Worm (Caenorhabditis elegans) whole organism, L1 larva: ENCODE measurements around the gene F21C10.9.

ENCODE experiments used
- C34B4.2 ChIP-seq: sonication (generic microtip); optimal IDR thresholded peaks from 2 replicates; lab custom pipeline; 2017; ENCODE audit warnings: mild to moderate bottlenecking, missing genetic modification characterization, missing compliant biosample characterization
- F16B12.6 ChIP-seq: fragments of 150-350 bp; optimal IDR thresholded peaks from 2 replicates; lab custom pipeline; 2014; ENCODE audit warnings: missing biosample characterization, missing genetic modification characterization
- aha-1 ChIP-seq: fragments of 150-350 bp; optimal IDR thresholded peaks from 2 replicates; lab custom pipeline; 2014; ENCODE audit warnings: missing biosample characterization, missing genetic modification characterization
- alr-1 ChIP-seq: fragments of 200-800 bp; sonication (Bioruptor generic); optimal IDR thresholded peaks from 2 replicates; lab custom pipeline; 2018; ENCODE audit warnings: borderline replicate concordance, mild to moderate bottlenecking, missing genetic modification characterization, missing compliant biosample characterization
- ama-1 ChIP-seq: fragments of 150-350 bp; optimal IDR thresholded peaks from 2 replicates; lab custom pipeline; 2014
- ceh-82 ChIP-seq, 3 experiments: fragments of 150-350 bp in 1 of 3; sonication (generic microtip) in 2 of 3; optimal IDR thresholded peaks; 2 replicates each; lab custom pipeline; 2014 to 2017; ENCODE audit warnings: missing biosample characterization in 3 of 3, missing genetic modification characterization in 3 of 3
- ceh-88 ChIP-seq: fragments of 200-800 bp; sonication (Bioruptor generic); IDR thresholded peaks from 2 replicates; pipeline ENCODE4 v1.3.6; 2022; ENCODE audit warnings: missing genetic modification characterization, missing compliant biosample characterization
- ceh-90 ChIP-seq: sonication (generic microtip); optimal IDR thresholded peaks from 2 replicates; lab custom pipeline; 2016; ENCODE audit warnings: missing genetic modification characterization, missing compliant biosample characterization
- dpl-1 ChIP-seq, 3 experiments: fragments of 150-350 bp in 2 of 3; sonication (generic microtip) in 1 of 3; optimal IDR thresholded peaks; 2 replicates each; lab custom pipeline; 2014 to 2017; ENCODE audit warnings: missing biosample characterization in 3 of 3, missing genetic modification characterization in 3 of 3, missing genetic modification reagents in 3 of 3
- dsc-1 ChIP-seq: sonication (generic microtip); optimal IDR thresholded peaks from 2 replicates; lab custom pipeline; 2016; ENCODE audit warnings: mild to moderate bottlenecking, missing genetic modification characterization, missing compliant biosample characterization
- efl-1 ChIP-seq, 4 experiments: fragments of 150-350 bp; optimal IDR thresholded peaks in 3 of 4; peaks in 1 of 4; 1 replicate in 1 of 4; 2 replicates in 3 of 4; lab custom pipeline; 2014; ENCODE audit warnings: missing biosample characterization in 2 of 4, missing genetic modification characterization in 2 of 4, missing genetic modification reagents in 2 of 4
- egl-27 ChIP-seq, 2 experiments: fragments of 150-350 bp in 1 of 2; sonication (generic microtip); optimal IDR thresholded peaks; 3 replicates each; lab custom pipeline; 2017 to 2018; ENCODE audit warnings: missing biosample characterization in 2 of 2, missing genetic modification characterization in 2 of 2, missing genetic modification reagents in 2 of 2
- fkh-10 ChIP-seq: sonication (generic microtip); optimal IDR thresholded peaks from 2 replicates; lab custom pipeline; 2017; ENCODE audit warnings: missing biosample characterization, missing genetic modification reagents, missing genetic modification characterization
- hlh-17 ChIP-seq: fragments of 200-800 bp; sonication (Bioruptor generic); optimal IDR thresholded peaks from 2 replicates; lab custom pipeline; 2018; ENCODE audit warnings: missing genetic modification characterization, mild to moderate bottlenecking, missing compliant biosample characterization, moderate library complexity, borderline replicate concordance
- hpl-2 ChIP-seq: fragments of 150-350 bp; optimal IDR thresholded peaks from 2 replicates; lab custom pipeline; 2014; ENCODE audit warnings: missing biosample characterization, missing genetic modification reagents, missing genetic modification characterization
- isw-1 ChIP-seq: fragments of 200-800 bp; sonication (Bioruptor generic); IDR thresholded peaks from 2 replicates; pipeline ENCODE4 v1.3.6; 2022; ENCODE audit warnings: missing genetic modification characterization, missing compliant biosample characterization
- lin-15B ChIP-seq: fragments of 150-350 bp; sonication (generic microtip); optimal IDR thresholded peaks from 3 replicates; lab custom pipeline; 2014; ENCODE audit warnings: missing biosample characterization, missing genetic modification characterization
- lsy-2 ChIP-seq, 2 experiments: fragments of 150-350 bp; optimal IDR thresholded peaks; 2 replicates each; lab custom pipeline; 2014; ENCODE audit warnings: missing biosample characterization in 2 of 2, missing genetic modification characterization in 2 of 2
- mab-9 ChIP-seq: fragments of 200-800 bp; sonication (Bioruptor generic); IDR thresholded peaks from 2 replicates; pipeline ENCODE4 v1.3.6; 2022; ENCODE audit warnings: missing genetic modification reagents, missing genetic modification characterization, missing compliant biosample characterization
- mdl-1 ChIP-seq, 2 experiments: fragments of 150-350 bp; optimal IDR thresholded peaks; 2 replicates each; lab custom pipeline; 2014 to 2017; ENCODE audit warnings: missing biosample characterization in 2 of 2, missing genetic modification characterization in 2 of 2, inconsistent platforms in 1 of 2
- nhr-19 ChIP-seq: fragments of 200-800 bp; sonication (Bioruptor generic); conservative IDR thresholded peaks from 2 replicates; pipeline ENCODE4 v1.3.6; 2022; ENCODE audit warnings: missing genetic modification characterization, missing compliant biosample characterization
- nhr-237 ChIP-seq: fragments of 150-350 bp; optimal IDR thresholded peaks from 2 replicates; lab custom pipeline; 2014; ENCODE audit warnings: missing biosample characterization, missing genetic modification characterization
- nhr-28 ChIP-seq: fragments of 150-350 bp; optimal IDR thresholded peaks from 2 replicates; lab custom pipeline; 2014; ENCODE audit warnings: missing biosample characterization, missing genetic modification characterization
- nhr-90 ChIP-seq: sonication (generic microtip); optimal IDR thresholded peaks from 2 replicates; lab custom pipeline; 2016; ENCODE audit warnings: mild to moderate bottlenecking, missing genetic modification characterization, missing compliant biosample characterization; ENCODE audit not compliant: poor library complexity
- pag-3 ChIP-seq: sonication (generic microtip); optimal IDR thresholded peaks from 2 replicates; lab custom pipeline; 2017; ENCODE audit warnings: missing genetic modification characterization, mild to moderate bottlenecking, missing compliant biosample characterization, antibody characterized with exemption, borderline replicate concordance; ENCODE audit not compliant: insufficient read depth
- rnt-1 ChIP-seq: sonication (generic microtip); optimal IDR thresholded peaks from 2 replicates; lab custom pipeline; 2016; ENCODE audit warnings: mild to moderate bottlenecking, missing genetic modification characterization, moderate library complexity, missing compliant biosample characterization
- snu-23 ChIP-seq: sonication (generic microtip); optimal IDR thresholded peaks from 2 replicates; lab custom pipeline; 2016; ENCODE audit warnings: missing genetic modification characterization, missing compliant biosample characterization
- sox-4 ChIP-seq: sonication (generic microtip); optimal IDR thresholded peaks from 2 replicates; lab custom pipeline; 2016; ENCODE audit warnings: missing genetic modification characterization, missing compliant biosample characterization
- sptf-1 ChIP-seq: fragments of 150-350 bp; optimal IDR thresholded peaks from 2 replicates; lab custom pipeline; 2014; ENCODE audit warnings: missing biosample characterization, missing genetic modification characterization
- sup-37 ChIP-seq: fragments of 200-800 bp; sonication (Bioruptor generic); optimal IDR thresholded peaks from 2 replicates; lab custom pipeline; 2018; ENCODE audit warnings: mild to moderate bottlenecking, missing genetic modification characterization, missing compliant biosample characterization
- swsn-7 ChIP-seq: sonication (generic microtip); optimal IDR thresholded peaks from 2 replicates; lab custom pipeline; 2016; ENCODE audit warnings: missing genetic modification characterization, missing compliant biosample characterization
- tbx-2 ChIP-seq: sonication (generic microtip); optimal IDR thresholded peaks from 2 replicates; lab custom pipeline; 2016; ENCODE audit warnings: missing genetic modification characterization, missing compliant biosample characterization
- unc-86 ChIP-seq: sonication (generic microtip); optimal IDR thresholded peaks from 2 replicates; lab custom pipeline; 2016; ENCODE audit warnings: missing genetic modification characterization, missing compliant biosample characterization
- unc-98 ChIP-seq: fragments of 200-800 bp; sonication (Bioruptor generic); IDR thresholded peaks from 2 replicates; pipeline ENCODE4 v1.3.6; 2022; ENCODE audit warnings: missing genetic modification characterization, missing compliant biosample characterization
- ztf-11 ChIP-seq, 2 experiments: sonication (generic microtip); optimal IDR thresholded peaks; 2 replicates each; lab custom pipeline; 2016 to 2017; ENCODE audit warnings: missing genetic modification characterization in 2 of 2, missing biosample characterization in 1 of 2, missing compliant biosample characterization in 1 of 2

F21C10.9 gene

ce11 chrV:9128562-9128961 lies 30.1 kb upstream of the F21C10.9 start (continued):
- TF ChIP-seq fkh-10 (GFP tag; lab: Kevin White, UChicago): peak; percentile 31

ce11 chrV:9127773-9128172 lies 29.3 kb upstream of the F21C10.9 start, which contains the start of gene F21C10.3:
Gene F21C10.3, plus strand, starts transcription at chrV:9128073.
- no peak for TF ChIP-seq nhr-90 (tag; lab: Kevin White, UChicago)
- no peak for TF ChIP-seq nhr-237 (tag; lab: Kevin White, UChicago)
- TF ChIP-seq pag-3 (tag; lab: Kevin White, UChicago): no peak
- no peak for TF ChIP-seq nhr-19 (GFP tag; lab: Robert Waterston, UW)
- TF ChIP-seq sox-4: no peak

- TF ChIP-seq sup-37 (GFP tag; lab: Kevin White, UChicago) (no peak), lsy-2 (tag; optimal IDR thresholded peaks at IDR 0.05; lab: Kevin White, UChicago) (no peak), efl-1 (optimal IDR thresholded peaks at IDR 0.05; lab: Kevin White, UChicago) (no peak), efl-1 (GFP tag; optimal IDR thresholded peaks at IDR 0.05 in 1 of 2; lab: Kevin White, UChicago) (peak in 1 of 2 experiments; percentile 35)
These were observed 27.8 kb upstream of the F21C10.9 start, which contains the start of gene F21C10.4 for ce11 chrV:9126316-9126715. Gene F21C10.4, plus strand, starts transcription at chrV:9126616.

ce11 chrV:9125345-9125744 lies 26.8 kb upstream of the F21C10.9 start, which contains the start of gene F21C10.5:
Gene F21C10.5, plus strand, starts transcription at chrV:9125645.
- TF ChIP-seq hpl-2 (GFP tag; lab: Kevin White, UChicago) (no peak), ama-1 (lab: Kevin White, UChicago) (no peak)

ce11 chrV:9124180-9124579 lies 25.7 kb upstream of the F21C10.9 start, which contains the start of gene F21C10.6:
Gene F21C10.6, plus strand, starts transcription at chrV:9124480.
- TF ChIP-seq mab-9: no peak
- TF ChIP-seq egl-27 (tag; optimal IDR thresholded peaks at IDR 0.05; lab: Kevin White, UChicago): no peak
- no peak for TF ChIP-seq hlh-17
- TF ChIP-seq ama-1 (lab: Kevin White, UChicago): no peak
- TF ChIP-seq lin-15B: no peak
- TF ChIP-seq unc-98 (GFP tag; lab: Robert Waterston, UW): no peak
- TF ChIP-seq dpl-1 (GFP tag; optimal IDR thresholded peaks at IDR 0.05; lab: Kevin White, UChicago): no peak
- TF ChIP-seq ceh-90 (tag; lab: Kevin White, UChicago): no peak
- TF ChIP-seq isw-1: no peak

ce11 chrV:9123186-9123585 lies 24.7 kb upstream of the F21C10.9 start, which contains the start of gene F21C10.11:
Gene F21C10.11, plus strand, starts transcription at chrV:9123486.
- TF ChIP-seq swsn-7: no peak
- no peak for TF ChIP-seq sptf-1
- TF ChIP-seq hlh-17: no peak
- no peak for TF ChIP-seq tbx-2
- TF ChIP-seq ztf-11 (tag; optimal IDR thresholded peaks at IDR 0.05; lab: Kevin White, UChicago): no peak
- TF ChIP-seq nhr-28 (tag; lab: Kevin White, UChicago): no peak
- TF ChIP-seq aha-1 (tag; lab: Kevin White, UChicago): no peak
- no peak for TF ChIP-seq mdl-1 (tag; optimal IDR thresholded peaks at IDR 0.05; lab: Kevin White, UChicago)
- TF ChIP-seq ceh-82 (tag; optimal IDR thresholded peaks at IDR 0.05; lab: Kevin White, UChicago): no peak
- TF ChIP-seq C34B4.2 (tag; lab: Kevin White, UChicago): no peak
- TF ChIP-seq nhr-90 (tag; lab: Kevin White, UChicago): no peak
- TF ChIP-seq unc-86 (tag; lab: Kevin White, UChicago): no peak
- TF ChIP-seq, all 84 proteins: peak for 0

- TF ChIP-seq ceh-88 (GFP tag; lab: Robert Waterston, UW) (no peak), alr-1 (tag; lab: Kevin White, UChicago) (no peak), snu-23 (GFP tag; lab: Kevin White, UChicago) (no peak), efl-1 (optimal IDR thresholded peaks at IDR 0.05; lab: Kevin White, UChicago) (no peak), efl-1 (GFP tag; optimal IDR thresholded peaks at IDR 0.05 in 1 of 2; lab: Kevin White, UChicago) (peak in 1 of 2 experiments; percentile 52), egl-27 (tag; optimal IDR thresholded peaks at IDR 0.05; lab: Kevin White, UChicago) (no peak), rnt-1 (tag; lab: Kevin White, UChicago) (no peak), F16B12.6 (tag; lab: Kevin White, UChicago) (no peak), dsc-1 (tag; lab: Kevin White, UChicago) (no peak)
These were observed 23.5 kb upstream of the F21C10.9 start, which contains the start of gene F21C10.13 for ce11 chrV:9122004-9122403. Gene F21C10.13, plus strand, starts transcription at chrV:9122304.
